Fruit fly (Drosophila melanogaster): ENCODE results near the gene CG6765.

Gene CG6765

dm6 chr3L:8547104-8547523 lies 34.5 kb downstream of the CG6765 start (continued):
- peak; percentile 6 for TF ChIP-seq CG15073 (GFP tag; optimal IDR thresholded peaks at IDR 0.05)
- peak; percentile 77 for TF ChIP-seq CG1529 (GFP tag; optimal IDR thresholded peaks at IDR 0.05)
- TF ChIP-seq Adf1 (GFP tag; IDR thresholded peaks at IDR 0.05) = peak; percentile 85
- 0 out of 2 replicates have a peak, but pooled peaks have one; percentile 39 for TF ChIP-seq peb (GFP tag; IDR thresholded peaks at IDR 0.05)
- peak; percentile 89 for TF ChIP-seq CG11695 (GFP tag; IDR thresholded peaks at IDR 0.05)
- peak; percentile 48 for TF ChIP-seq CG1647 (GFP tag; optimal IDR thresholded peaks at IDR 0.05)
- peak; percentile 59 for TF ChIP-seq tx (GFP tag; optimal IDR thresholded peaks at IDR 0.05)
- no peak for TF ChIP-seq pros (GFP tag; optimal IDR thresholded peaks at IDR 0.05)
- TF ChIP-seq GATAe (GFP tag; conservative IDR thresholded peaks at IDR 0.05) = peak; percentile 64
- peak; percentile 77 to 86 for TF ChIP-seq dpn (GFP tag; optimal IDR thresholded peaks at IDR 0.05)
- peak; percentile 53 for TF ChIP-seq CG7987 (GFP tag; optimal IDR thresholded peaks at IDR 0.05)
- peak; percentile 68; the same call in 2 of the 3 replicates for TF ChIP-seq CG34422 (GFP tag; IDR thresholded peaks at IDR 0.05)
- TF ChIP-seq salm (tag; optimal IDR thresholded peaks at IDR 0.05) = peak; percentile 76
- TF ChIP-seq lbe (GFP tag; optimal IDR thresholded peaks at IDR 0.05) = peak; percentile 20
- TF ChIP-seq nmo (GFP tag; optimal IDR thresholded peaks at IDR 0.05) = peak; percentile 90
- peak; percentile 41; the same call in 1 of the 3 replicates for TF ChIP-seq jigr1 (GFP tag; IDR thresholded peaks at IDR 0.05)
- TF ChIP-seq CG17829 (tag; optimal IDR thresholded peaks at IDR 0.05) = peak; percentile 85
- peak; percentile 84 for TF ChIP-seq CG18619 (GFP tag; optimal IDR thresholded peaks at IDR 0.05)
- peak; percentile 18 for TF ChIP-seq dm (GFP tag; optimal IDR thresholded peaks at IDR 0.05)
- TF ChIP-seq CG43689 (GFP tag; IDR thresholded peaks at IDR 0.05) = no peak
- peak; percentile 83 for TF ChIP-seq CG9215 (GFP tag; IDR thresholded peaks at IDR 0.05)
- TF ChIP-seq CG10462 (GFP tag; optimal IDR thresholded peaks at IDR 0.05) = peak; percentile 55
- TF ChIP-seq CG8478 (optimal IDR thresholded peaks at IDR 0.05) = no peak
- TF ChIP-seq zfh2 (GFP tag; optimal IDR thresholded peaks at IDR 0.05) = peak; percentile 74
- TF ChIP-seq CG8290 (GFP tag; optimal IDR thresholded peaks at IDR 0.05) = peak; percentile 55
- peak in 1 of 2 experiments; percentile 71 for TF ChIP-seq CG8290 (tag; optimal IDR thresholded peaks at IDR 0.05)
- TF ChIP-seq phol (tag; optimal IDR thresholded peaks at IDR 0.05) = peak; percentile 89
- TF ChIP-seq gce (GFP tag; IDR thresholded peaks at IDR 0.05) = peak; percentile 72; the same call in 1 of the 3 replicates
- TF ChIP-seq amos (GFP tag; IDR thresholded peaks at IDR 0.05; ENCODE audit: partially characterized antibody) = no peak
- TF ChIP-seq dati (GFP tag; IDR thresholded peaks at IDR 0.05) = no peak
- no peak for TF ChIP-seq CG15479 (GFP tag; optimal IDR thresholded peaks at IDR 0.05)
- peak; percentile 70 for TF ChIP-seq CG15696 (tag; optimal IDR thresholded peaks at IDR 0.05)
- TF ChIP-seq Atf3 (GFP tag; optimal IDR thresholded peaks at IDR 0.05) = peak; percentile 55
- peak; percentile 83 for TF ChIP-seq CG15011 (GFP tag; optimal IDR thresholded peaks at IDR 0.05)
- TF ChIP-seq exex (tag; optimal IDR thresholded peaks at IDR 0.05) = peak; percentile 55
- peak; percentile 83 for TF ChIP-seq CG10979 (tag; optimal IDR thresholded peaks at IDR 0.05)
- peak; percentile 42 for TF ChIP-seq CG31388 (GFP tag; optimal IDR thresholded peaks at IDR 0.05)
- TF ChIP-seq jumu (GFP tag; optimal IDR thresholded peaks at IDR 0.05) = peak; percentile 56
- TF ChIP-seq Bgb (GFP tag; IDR thresholded peaks at IDR 0.05; ENCODE audit: partially characterized antibody) = no peak
- TF ChIP-seq CG32532 (GFP tag; IDR thresholded peaks at IDR 0.05) = peak; percentile 92
- TF ChIP-seq Hmr (GFP tag; optimal IDR thresholded peaks at IDR 0.05) = peak; percentile 93
- TF ChIP-seq wek (GFP tag; optimal IDR thresholded peaks at IDR 0.05) = peak; percentile 57
- peak; percentile 90 for TF ChIP-seq CG9727 (GFP tag; optimal IDR thresholded peaks at IDR 0.05)
- peak; percentile 91 for TF ChIP-seq CG2120 (GFP tag; optimal IDR thresholded peaks at IDR 0.05)
- TF ChIP-seq CG14441 (GFP tag; IDR thresholded peaks at IDR 0.05) = peak; percentile 80
- peak; percentile 66 for TF ChIP-seq rib (GFP tag; IDR thresholded peaks at IDR 0.05)
- peak; percentile 83 for TF ChIP-seq CG6854 (GFP tag; optimal IDR thresholded peaks at IDR 0.05)
- peak; percentile 82 for TF ChIP-seq CG11723 (GFP tag; optimal IDR thresholded peaks at IDR 0.05)
- peak; percentile 44 for TF ChIP-seq cato (GFP tag; optimal IDR thresholded peaks at IDR 0.05; ENCODE audit: borderline replicate concordance)
- TF ChIP-seq CG12219 (GFP tag; optimal IDR thresholded peaks at IDR 0.05) = peak; percentile 82
- TF ChIP-seq CG7372 (GFP tag; IDR thresholded peaks at IDR 0.05) = peak; percentile 90
- TF ChIP-seq CG8765 (GFP tag; IDR thresholded peaks at IDR 0.05) = peak; percentile 26; the same call in 1 of the 2 replicates

All from whole organism, embryonic.